Worm (Caenorhabditis elegans) whole organism, L4 larva: Measurements from ENCODE around the gene srz-70.
A peak's percentile ranks its signal among the peaks of the same experiment; 100 is the strongest.

Experiments used
- F10B5.3 ChIP-seq: sonication (generic microtip); optimal IDR thresholded peaks from 2 replicates; lab custom pipeline; 2016; ENCODE audit warnings: mild to moderate bottlenecking, missing genetic modification characterization, missing compliant biosample characterization
- F26F4.8 ChIP-seq: fragments of 200-800 bp; sonication (Bioruptor generic); conservative IDR thresholded peaks from 2 replicates; pipeline ENCODE4 v1.3.6; 2022; ENCODE audit warnings: missing genetic modification characterization, missing compliant biosample characterization
- F44E2.7 ChIP-seq: fragments of 200-800 bp; sonication (Bioruptor generic); IDR thresholded peaks from 2 replicates; pipeline ENCODE4 v2.1.2; 2022; ENCODE audit warnings: missing genetic modification characterization, missing compliant biosample characterization
- R02D3.7 ChIP-seq: fragments of 150-350 bp; sonication (generic microtip); optimal IDR thresholded peaks from 3 replicates; lab custom pipeline; 2014; ENCODE audit warnings: missing biosample characterization, missing genetic modification characterization
- T20F7.1 ChIP-seq: fragments of 200-800 bp; sonication (Bioruptor generic); optimal IDR thresholded peaks from 2 replicates; lab custom pipeline; 2018; ENCODE audit warnings: mild to moderate bottlenecking, missing genetic modification characterization, missing compliant biosample characterization
- Y48G9A.11 ChIP-seq: fragments of 200-800 bp; sonication (Bioruptor generic); IDR thresholded peaks from 2 replicates; pipeline ENCODE4 v1.3.6; 2022; ENCODE audit warnings: missing genetic modification reagents, missing genetic modification characterization, missing compliant biosample characterization
- Y75B8A.6 ChIP-seq: fragments of 200-800 bp; sonication (Bioruptor generic); IDR thresholded peaks from 2 replicates; pipeline ENCODE4 v1.3.6; 2022; ENCODE audit warnings: missing genetic modification reagents, missing genetic modification characterization, missing compliant biosample characterization
- aha-1 ChIP-seq: fragments of 150-350 bp; peaks from one replicate; lab custom pipeline; 2014; ENCODE audit warnings: missing biosample characterization, missing genetic modification characterization
- aly-2 ChIP-seq: sonication (generic microtip); optimal IDR thresholded peaks from 2 replicates; lab custom pipeline; 2018; ENCODE audit warnings: missing biosample characterization, missing genetic modification characterization
- attf-4 ChIP-seq: sonication (generic microtip); optimal IDR thresholded peaks from 3 replicates; lab custom pipeline; 2017; ENCODE audit warnings: missing biosample characterization, missing genetic modification characterization
- ceh-44 ChIP-seq: fragments of 200-800 bp; sonication (Bioruptor generic); IDR thresholded peaks from 2 replicates; pipeline ENCODE4 v1.3.6; 2022; ENCODE audit warnings: missing genetic modification reagents, missing genetic modification characterization, missing compliant biosample characterization
- ceh-82 ChIP-seq: sonication (generic microtip); optimal IDR thresholded peaks from 2 replicates; lab custom pipeline; 2017; ENCODE audit warnings: missing biosample characterization, missing genetic modification characterization
- ces-1 ChIP-seq: fragments of 150-350 bp; sonication (generic microtip); optimal IDR thresholded peaks from 4 replicates; lab custom pipeline; 2014; ENCODE audit warnings: missing biosample characterization, missing genetic modification reagents, missing genetic modification characterization
- daf-16 ChIP-seq, 3 experiments: sonication (generic microtip); optimal IDR thresholded peaks; 2 replicates each; lab custom pipeline; 2016 to 2017; ENCODE audit warnings: missing genetic modification characterization in 3 of 3, missing genetic modification reagents in 3 of 3, mild to moderate bottlenecking in 2 of 3, missing compliant biosample characterization in 2 of 3, missing biosample characterization in 1 of 3, moderate library complexity in 1 of 3
- daf-19 ChIP-seq: fragments of 200-800 bp; sonication (Bioruptor generic); conservative IDR thresholded peaks from 2 replicates; pipeline ENCODE4 v1.3.6; 2022; ENCODE audit warnings: missing genetic modification characterization, missing compliant biosample characterization
- dmd-6 ChIP-seq: fragments of 200-800 bp; sonication (Bioruptor generic); IDR thresholded peaks from 2 replicates; pipeline ENCODE4 v1.3.6; 2022; ENCODE audit warnings: missing genetic modification reagents, missing genetic modification characterization, missing compliant biosample characterization
- dmd-8 ChIP-seq: fragments of 200-800 bp; sonication (Bioruptor generic); IDR thresholded peaks from 2 replicates; pipeline ENCODE4 v1.3.6; 2022; ENCODE audit warnings: missing genetic modification characterization, missing compliant biosample characterization
- dve-1 ChIP-seq: sonication (generic microtip); optimal IDR thresholded peaks from 2 replicates; lab custom pipeline; 2017; ENCODE audit warnings: antibody characterized with exemption, mild to moderate bottlenecking, missing genetic modification characterization, missing compliant biosample characterization; ENCODE audit not compliant: insufficient read depth
- egl-27 ChIP-seq: sonication (generic microtip); optimal IDR thresholded peaks from 3 replicates; lab custom pipeline; 2017; ENCODE audit warnings: missing biosample characterization, missing genetic modification reagents, missing genetic modification characterization
- fos-1 ChIP-seq: fragments of 150-350 bp; optimal IDR thresholded peaks from 2 replicates; lab custom pipeline; 2014; ENCODE audit warnings: missing biosample characterization, missing genetic modification characterization
- lin-15B ChIP-seq: fragments of 150-350 bp; sonication (generic microtip); optimal IDR thresholded peaks from 3 replicates; lab custom pipeline; 2014; ENCODE audit warnings: missing biosample characterization, missing genetic modification characterization
- lin-29 ChIP-seq: fragments of 200-800 bp; sonication (Bioruptor generic); IDR thresholded peaks from 2 replicates; pipeline ENCODE4 v1.3.6; 2022; ENCODE audit warnings: missing genetic modification reagents, missing genetic modification characterization, missing compliant biosample characterization
- lin-38 ChIP-seq: fragments of 200-800 bp; sonication (Bioruptor generic); IDR thresholded peaks from 2 replicates; pipeline ENCODE4 v1.3.6; 2022; ENCODE audit warnings: missing genetic modification reagents, missing genetic modification characterization, missing compliant biosample characterization
- lin-39 ChIP-seq: fragments of 150-350 bp; optimal IDR thresholded peaks from 2 replicates; lab custom pipeline; 2014; ENCODE audit warnings: missing biosample characterization, missing genetic modification reagents, missing genetic modification characterization
- lir-3 ChIP-seq: sonication (generic microtip); optimal IDR thresholded peaks from 2 replicates; lab custom pipeline; 2016; ENCODE audit warnings: mild to moderate bottlenecking, missing genetic modification characterization, missing compliant biosample characterization
- mdl-1 ChIP-seq, 2 experiments: fragments of 150-350 bp in 1 of 2; sonication (generic microtip) in 1 of 2; optimal IDR thresholded peaks; 2 replicates each; lab custom pipeline; 2014 to 2017; ENCODE audit warnings: missing biosample characterization in 2 of 2, missing genetic modification characterization in 2 of 2
- mxl-3 ChIP-seq: fragments of 200-800 bp; sonication (Bioruptor generic); optimal IDR thresholded peaks from 2 replicates; lab custom pipeline; 2018; ENCODE audit warnings: mild to moderate bottlenecking, missing genetic modification characterization, missing compliant biosample characterization
- nhr-102 ChIP-seq: sonication (generic microtip); optimal IDR thresholded peaks from 2 replicates; lab custom pipeline; 2016; ENCODE audit warnings: mild to moderate bottlenecking, missing genetic modification characterization, moderate library complexity, missing compliant biosample characterization
- nhr-111 ChIP-seq: fragments of 200-800 bp; sonication (Bioruptor generic); optimal IDR thresholded peaks from 2 replicates; lab custom pipeline; 2018; ENCODE audit warnings: mild to moderate bottlenecking, missing genetic modification characterization, missing compliant biosample characterization
- nhr-41 ChIP-seq: fragments of 200-800 bp; sonication (Bioruptor generic); IDR thresholded peaks from 2 replicates; pipeline ENCODE4 v1.3.6; 2022; ENCODE audit warnings: missing genetic modification reagents, missing genetic modification characterization, missing compliant biosample characterization
- nhr-42 ChIP-seq: fragments of 200-800 bp; sonication (Bioruptor generic); IDR thresholded peaks from 2 replicates; pipeline ENCODE4 v1.3.6; 2022; ENCODE audit warnings: missing genetic modification characterization, missing compliant biosample characterization
- nhr-48 ChIP-seq: sonication (generic microtip); optimal IDR thresholded peaks from 2 replicates; lab custom pipeline; 2016; ENCODE audit warnings: mild to moderate bottlenecking, missing genetic modification characterization, missing compliant biosample characterization
- nhr-6 ChIP-seq: fragments of 150-350 bp; optimal IDR thresholded peaks from 2 replicates; lab custom pipeline; 2014; ENCODE audit warnings: missing biosample characterization, missing genetic modification characterization
- nhr-76 ChIP-seq: fragments of 150-350 bp; optimal IDR thresholded peaks from 2 replicates; lab custom pipeline; 2014; ENCODE audit warnings: missing biosample characterization, missing genetic modification characterization
- rbr-2 ChIP-seq: sonication (generic microtip); optimal IDR thresholded peaks from 2 replicates; lab custom pipeline; 2016; ENCODE audit warnings: missing genotype, missing genetic modification characterization, missing compliant biosample characterization
- sdz-12 ChIP-seq: fragments of 200-800 bp; sonication (Bioruptor generic); optimal IDR thresholded peaks from 2 replicates; lab custom pipeline; 2018; ENCODE audit warnings: mild to moderate bottlenecking, missing genetic modification characterization, missing compliant biosample characterization
- snpc-1.2 ChIP-seq: fragments of 200-800 bp; sonication (Bioruptor generic); IDR thresholded peaks from 2 replicates; pipeline ENCODE4 v1.3.6; 2022; ENCODE audit warnings: missing genetic modification reagents, missing genetic modification characterization, missing compliant biosample characterization
- unc-62 ChIP-seq, 3 experiments: fragments of 150-350 bp in 1 of 3; sonication (generic microtip); optimal IDR thresholded peaks in 2 of 3; peaks in 1 of 3; 1 replicate in 1 of 3; 2 replicates in 2 of 3; lab custom pipeline; 2014 to 2017; ENCODE audit warnings: missing biosample characterization in 3 of 3, missing genetic modification characterization in 3 of 3, missing genetic modification reagents in 3 of 3, missing genotype in 1 of 3

srz-70 gene

ce11 chrIV:3463254-3463653, 15.6 kb downstream of the srz-70 start, which contains the start of gene F58E2.4:
F58E2.4 (plus strand) TSS chrIV:3463387.
- TF ChIP-seq dve-1 (tag; lab: Kevin White, UChicago) (no peak), aha-1 (peak; percentile 19)
- TF ChIP-seq, all 104 proteins: peak for 1

DNA sequence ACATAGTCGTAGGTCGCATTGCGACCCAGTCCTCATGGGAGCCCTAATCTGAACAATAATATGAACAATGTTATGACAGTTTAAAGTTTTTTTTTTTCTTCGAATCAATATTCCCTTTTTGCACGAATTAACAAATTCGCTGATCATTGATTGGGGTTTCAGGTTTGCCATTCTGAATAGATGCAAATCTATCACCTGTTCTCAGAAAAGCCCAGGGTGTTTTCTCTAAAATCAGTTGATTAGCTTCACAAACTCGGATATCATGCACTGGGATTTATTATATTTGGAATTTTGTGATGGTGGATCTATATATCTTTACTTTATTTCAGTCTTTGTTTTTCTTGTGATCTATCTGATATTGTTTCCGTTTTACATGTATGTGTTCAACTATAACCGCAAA, 25.5 kb downstream of the srz-70 start, which contains the start of gene srz-23:
Gene srz-23, plus strand, starts transcription at position 263 of the 400 bp plus-strand sequence.
- TF ChIP-seq T20F7.1 (GFP tag; lab: Kevin White, UChicago) (no peak), snpc-1.2 (GFP tag; lab: Robert Waterston, UW) (no peak), mxl-3 (no peak)

- peak; percentile 57 for TF ChIP-seq aha-1
- peak in 1 of 2 experiments; percentile 88 for TF ChIP-seq unc-62 (GFP tag; optimal IDR thresholded peaks at IDR 0.05 in 1 of 2; lab: Kevin White, UChicago)
- no peak for TF ChIP-seq unc-62 (tag; optimal IDR thresholded peaks at IDR 0.05; lab: Kevin White, UChicago)
- TF ChIP-seq sdz-12: no peak
These were observed 26.3 kb downstream of the srz-70 start for ce11 chrIV:3452516-3452915.

- TF ChIP-seq aha-1 (peak; percentile 18), dmd-8 (GFP tag; lab: Robert Waterston, UW) (no peak), unc-62 (GFP tag; optimal IDR thresholded peaks at IDR 0.05 in 1 of 2; lab: Kevin White, UChicago) (peak in 1 of 2 experiments; percentile 95), unc-62 (tag; optimal IDR thresholded peaks at IDR 0.05; lab: Kevin White, UChicago) (no peak)
- TF ChIP-seq, all 104 proteins: peak for 2
These were observed 31.5 kb downstream of the srz-70 start for ce11 chrIV:3447350-3447749.

DNA sequence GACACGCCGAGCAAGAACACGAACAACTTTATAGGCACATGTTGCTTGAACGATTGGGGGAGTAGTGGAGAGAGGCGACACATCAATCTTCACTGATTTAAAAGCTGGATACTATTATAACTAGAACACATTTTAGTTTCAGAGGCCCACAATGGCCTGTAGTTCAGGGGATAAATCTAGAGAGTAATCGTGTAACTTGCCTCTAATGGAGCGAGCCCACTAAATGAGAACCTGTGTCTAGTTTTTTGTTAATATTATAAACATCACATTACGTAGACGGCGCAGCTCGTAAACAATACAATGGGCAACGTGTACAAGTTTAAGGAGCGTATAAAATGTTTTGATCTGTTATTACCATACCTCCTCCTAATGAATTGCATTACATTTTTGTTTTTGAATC, 34.2 kb downstream of the srz-70 start, which contains the start of gene F58E2.5:
Gene F58E2.5, plus strand, starts transcription at position 301 of the 400 bp plus-strand sequence.
- no peak for TF ChIP-seq egl-27 (tag; lab: Kevin White, UChicago)
- no peak for TF ChIP-seq R02D3.7 (tag; lab: Kevin White, UChicago)
- TF ChIP-seq Y48G9A.11 (GFP tag; lab: Robert Waterston, UW): no peak
- TF ChIP-seq daf-16 (GFP tag; optimal IDR thresholded peaks at IDR 0.05; lab: Kevin White, UChicago): no peak
- TF ChIP-seq daf-16 (tag; optimal IDR thresholded peaks at IDR 0.05; lab: Kevin White, UChicago): no peak
- TF ChIP-seq ces-1 (GFP tag; lab: Kevin White, UChicago): no peak
- no peak for TF ChIP-seq nhr-42 (GFP tag; lab: Robert Waterston, UW)
- TF ChIP-seq mxl-3: no peak
- no peak for TF ChIP-seq nhr-48 (tag; lab: Kevin White, UChicago)
- no peak for TF ChIP-seq fos-1 (tag; lab: Kevin White, UChicago)
- TF ChIP-seq lin-39 (tag; lab: Kevin White, UChicago): no peak
- TF ChIP-seq lin-29 (GFP tag; lab: Robert Waterston, UW): no peak
- TF ChIP-seq nhr-6: no peak
- TF ChIP-seq F44E2.7 (GFP tag; lab: Robert Waterston, UW): no peak
- no peak for TF ChIP-seq nhr-41 (GFP tag; lab: Robert Waterston, UW)
- TF ChIP-seq attf-4 (tag; lab: Kevin White, UChicago): no peak
- TF ChIP-seq aly-2: no peak
- TF ChIP-seq lin-38: no peak
- no peak for TF ChIP-seq mdl-1 (tag; optimal IDR thresholded peaks at IDR 0.05; lab: Kevin White, UChicago)
- TF ChIP-seq, all 104 proteins: peak for 0

- TF ChIP-seq dmd-6 (GFP tag; lab: Robert Waterston, UW) (no peak), egl-27 (tag; lab: Kevin White, UChicago) (no peak), lir-3 (tag; lab: Kevin White, UChicago) (no peak), ceh-82 (no peak), fos-1 (tag; lab: Kevin White, UChicago) (no peak), lin-15B (no peak), ces-1 (GFP tag; lab: Kevin White, UChicago) (no peak), ceh-44 (GFP tag; lab: Robert Waterston, UW) (no peak), Y75B8A.6 (no peak), dve-1 (tag; lab: Kevin White, UChicago) (no peak), nhr-76 (tag; lab: Kevin White, UChicago) (no peak), daf-19 (no peak), F26F4.8 (no peak), dmd-8 (GFP tag; lab: Robert Waterston, UW) (no peak), rbr-2 (tag; lab: Kevin White, UChicago) (no peak), nhr-102 (tag; lab: Kevin White, UChicago) (no peak), R02D3.7 (tag; lab: Kevin White, UChicago) (no peak), F10B5.3 (tag; lab: Kevin White, UChicago) (no peak), nhr-111 (no peak)
These were observed 34.7 kb downstream of the srz-70 start, which contains the start of gene F09D12.2 for ce11 chrIV:3444101-3444500. F09D12.2 (minus strand) TSS chrIV:3444201.
